Fruit fly (Drosophila melanogaster) whole organism: ENCODE measurements around the gene Eig71Ef.

Experiments
- Dll ChIP-seq: fragments of >200 bp; optimal IDR thresholded peaks from 2 replicates; lab custom pipeline; 2017
- EcR ChIP-seq, 2 experiments: fragments of >200 bp; optimal IDR thresholded peaks; 2 replicates each; lab custom pipeline; 2017; ENCODE audit warnings: missing biosample characterization in 2 of 2, missing genetic modification characterization in 2 of 2, missing genetic modification reagents in 2 of 2
- pan ChIP-seq: fragments of >200 bp; optimal IDR thresholded peaks from 2 replicates; lab custom pipeline; 2017
- psq ChIP-seq: fragments of >200 bp; optimal IDR thresholded peaks from 2 replicates; lab custom pipeline; 2017
- usp ChIP-seq: fragments of >200 bp; optimal IDR thresholded peaks from 2 replicates; lab custom pipeline; 2017; ENCODE audit warnings: missing biosample characterization, missing genetic modification characterization, mixed read lengths

DNA sequence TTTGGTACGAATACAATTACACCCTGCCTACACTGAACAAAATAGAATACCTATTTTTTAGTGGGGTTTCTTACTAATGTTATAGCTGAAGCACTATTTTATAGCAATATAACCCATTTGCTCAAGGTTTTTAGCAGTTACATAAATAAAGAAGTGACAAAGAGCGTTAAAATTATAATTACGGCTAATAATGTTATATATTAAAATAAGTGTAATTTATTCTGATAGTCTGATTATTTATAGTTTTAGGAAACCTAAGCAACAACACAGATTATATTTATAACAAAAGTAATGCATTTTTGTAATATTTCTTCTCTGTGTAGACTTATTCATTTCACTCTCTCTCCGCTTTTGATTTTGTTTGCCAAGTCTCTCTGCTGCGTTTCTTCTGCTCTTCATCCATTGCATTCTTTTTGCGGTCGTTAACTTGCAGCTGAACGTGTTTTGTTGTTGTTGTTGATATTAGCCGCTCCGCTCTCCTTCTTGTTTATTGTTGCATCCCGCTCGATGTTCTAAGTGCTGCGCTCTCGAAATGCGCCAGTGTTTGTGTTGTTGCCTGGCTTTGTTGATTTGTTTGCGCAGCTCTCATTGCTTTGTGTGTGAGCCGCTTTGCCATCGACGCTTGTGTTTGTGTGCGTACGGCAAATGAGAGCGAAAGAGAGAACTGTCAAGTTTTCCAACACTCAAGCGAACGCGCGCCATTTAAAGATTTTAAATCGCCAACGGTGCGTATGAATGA lies 31.3 kb downstream of the Eig71Ef start:
- no peak for TF ChIP-seq usp
- no peak for TF ChIP-seq pan (lab: Kevin White, UChicago)
- TF ChIP-seq Dll (lab: Kevin White, UChicago) = no peak
- no peak for TF ChIP-seq psq (lab: Kevin White, UChicago)
- TF ChIP-seq EcR (GFP tag; optimal IDR thresholded peaks at IDR 0.05; lab: Kevin White, UChicago) = peak; percentile 43 to 81
